Fruit fly (Drosophila melanogaster) whole organism, wandering third instar larva: ENCODE measurements around the gene Xe7.

Experiments used
- Abd-B ChIP-seq: fragments of >200 bp; optimal IDR thresholded peaks from 2 replicates; lab custom pipeline; 2017; ENCODE audit warnings: missing biosample characterization, missing genetic modification characterization
- CG9705 ChIP-seq: fragments of 200-800 bp; sonication (Bioruptor generic); optimal IDR thresholded peaks from 2 replicates; lab custom pipeline; 2018; ENCODE audit warnings: missing biosample characterization, mild to moderate bottlenecking, missing genetic modification characterization
- CrebA ChIP-seq: fragments of 200-800 bp; sonication (Bioruptor generic); optimal IDR thresholded peaks from 2 replicates; lab custom pipeline; 2016; ENCODE audit warnings: missing biosample characterization, mild to moderate bottlenecking, missing genetic modification characterization, borderline replicate concordance
- Dfd ChIP-seq: fragments of >200 bp; optimal IDR thresholded peaks from 2 replicates; lab custom pipeline; 2017; ENCODE audit warnings: missing biosample characterization, missing genetic modification characterization
- GATAd ChIP-seq: sonication (Bioruptor generic); optimal IDR thresholded peaks from 2 replicates; lab custom pipeline; 2016; ENCODE audit warnings: missing biosample characterization, missing genetic modification characterization
- HLH106 ChIP-seq: fragments of 200-800 bp; optimal IDR thresholded peaks from 3 replicates; lab custom pipeline; 2019; ENCODE audit warnings: missing biosample characterization, mild to moderate bottlenecking, missing genetic modification characterization, moderate library complexity
- Hnf4 ChIP-seq: fragments of 200-800 bp; sonication (Bioruptor generic); optimal IDR thresholded peaks from 2 replicates; lab custom pipeline; 2016; ENCODE audit warnings: missing biosample characterization, mild to moderate bottlenecking, missing genetic modification characterization
- Hr78 ChIP-seq: fragments of >200 bp; optimal IDR thresholded peaks from 2 replicates; lab custom pipeline; 2017; ENCODE audit warnings: missing biosample characterization, missing genetic modification characterization
- Hr83 ChIP-seq: fragments of 200-300 bp; sonication (Bioruptor generic); optimal IDR thresholded peaks from 2 replicates; lab custom pipeline; 2016; ENCODE audit warnings: missing biosample characterization, mild to moderate bottlenecking, missing genetic modification characterization, moderate library complexity; ENCODE audit not compliant: poor library complexity, severe bottlenecking
- Jra ChIP-seq: sonication (Bioruptor generic); optimal IDR thresholded peaks from 2 replicates; lab custom pipeline; 2016; ENCODE audit warnings: missing biosample characterization, missing genetic modification characterization
- Mio ChIP-seq: sonication (Bioruptor generic); optimal IDR thresholded peaks from 2 replicates; lab custom pipeline; 2016; ENCODE audit warnings: missing biosample characterization, missing genetic modification characterization
- Myc ChIP-seq: fragments of >200 bp; optimal IDR thresholded peaks from 2 replicates; lab custom pipeline; 2017
- N ChIP-seq: fragments of >200 bp; optimal IDR thresholded peaks from 2 replicates; lab custom pipeline; 2018; ENCODE audit warnings: missing biosample characterization, missing external identifiers, missing genetic modification characterization
- Rel ChIP-seq, 2 experiments: fragments of 200-800 bp; sonication (Bioruptor generic) in 1 of 2; optimal IDR thresholded peaks; 2 replicates in 1 of 2; 3 replicates in 1 of 2; lab custom pipeline; 2016 to 2019; ENCODE audit warnings: mild to moderate bottlenecking in 2 of 2, missing biosample characterization in 2 of 2, missing genetic modification characterization in 2 of 2, moderate library complexity in 1 of 2
- Sp1 ChIP-seq: fragments of 200-800 bp; sonication (Bioruptor generic); optimal IDR thresholded peaks from 3 replicates; lab custom pipeline; 2019; ENCODE audit warnings: missing biosample characterization, mild to moderate bottlenecking, missing genetic modification characterization, moderate library complexity
- Vsx2 ChIP-seq: fragments of 200-300, 225-300 bp; sonication (Bioruptor generic); optimal IDR thresholded peaks from 2 replicates; lab custom pipeline; 2018; ENCODE audit warnings: missing biosample characterization, missing genetic modification characterization; ENCODE audit not compliant: partially characterized antibody
- brk ChIP-seq: fragments of 200-800 bp; sonication (Bioruptor generic); optimal IDR thresholded peaks from 2 replicates; lab custom pipeline; 2016; ENCODE audit warnings: missing biosample characterization, mild to moderate bottlenecking, missing genetic modification characterization
- dl ChIP-seq, 2 experiments: fragments of 175-275, 200-275 bp in 1 of 2; fragments of 200-275 bp in 1 of 2; sonication (Bioruptor generic); optimal IDR thresholded peaks; lab custom pipeline; 2018; ENCODE audit warnings: mild to moderate bottlenecking in 2 of 2, missing biosample characterization in 2 of 2, missing genetic modification characterization in 2 of 2, moderate library complexity in 2 of 2; ENCODE audit not compliant: partially characterized antibody in 2 of 2, insufficient read depth in 1 of 2
- dmrt93B ChIP-seq: fragments of 200-800 bp; sonication (Bioruptor generic); optimal IDR thresholded peaks from 2 replicates; lab custom pipeline; 2018; ENCODE audit warnings: missing biosample characterization, mild to moderate bottlenecking, missing genetic modification characterization
- dsf ChIP-seq: sonication (Bioruptor generic); optimal IDR thresholded peaks from 2 replicates; lab custom pipeline; 2016; ENCODE audit warnings: missing biosample characterization, missing genetic modification characterization, borderline replicate concordance
- foxo ChIP-seq, 2 experiments: fragments of 200-800 bp; sonication (Bioruptor generic); optimal IDR thresholded peaks; 2 replicates in 1 of 2; 3 replicates in 1 of 2; lab custom pipeline; 2016 to 2017; ENCODE audit warnings: missing biosample characterization in 2 of 2, missing genetic modification characterization in 2 of 2
- fru ChIP-seq: fragments of 200-800 bp; sonication (Bioruptor generic); optimal IDR thresholded peaks from 3 replicates; lab custom pipeline; 2016; ENCODE audit warnings: missing biosample characterization, mild to moderate bottlenecking, missing genetic modification characterization
- h ChIP-seq: fragments of 200-800 bp; sonication (Bioruptor generic); optimal IDR thresholded peaks from 3 replicates; lab custom pipeline; 2016; ENCODE audit warnings: missing biosample characterization, mild to moderate bottlenecking, missing genetic modification characterization
- jim ChIP-seq: fragments of 175-275, 200-325 bp; sonication (Bioruptor generic); optimal IDR thresholded peaks from 2 replicates; lab custom pipeline; 2016; ENCODE audit warnings: missing biosample characterization, mild to moderate bottlenecking, missing genetic modification characterization
- pan ChIP-seq: fragments of >200 bp; optimal IDR thresholded peaks from 2 replicates; lab custom pipeline; 2017
- sage ChIP-seq: fragments of 200-800 bp; sonication (Bioruptor generic); optimal IDR thresholded peaks from 2 replicates; lab custom pipeline; 2016; ENCODE audit warnings: missing biosample characterization, mild to moderate bottlenecking, missing genetic modification characterization
- sv ChIP-seq: fragments of 200-800 bp; sonication (Bioruptor generic); optimal IDR thresholded peaks from 3 replicates; lab custom pipeline; 2016; ENCODE audit warnings: missing biosample characterization, missing genetic modification characterization
- usp ChIP-seq: fragments of >200 bp; optimal IDR thresholded peaks from 2 replicates; lab custom pipeline; 2017; ENCODE audit warnings: missing biosample characterization, missing genetic modification characterization
- woc ChIP-seq: sonication (Bioruptor generic); optimal IDR thresholded peaks from 2 replicates; lab custom pipeline; 2016; ENCODE audit warnings: missing biosample characterization, mild to moderate bottlenecking, missing genetic modification characterization

Gene Xe7

dm6 chr3R:5685269-5686048 is 16.3 kb upstream of the Xe7 start, which contains the start of the genes Rab23 and plx (continued):
- TF ChIP-seq sage (GFP tag; lab: Kevin White, UChicago), result no peak
- TF ChIP-seq Dfd (GFP tag; lab: Kevin White, UChicago), result no peak
- no peak for TF ChIP-seq dsf (GFP tag; lab: Kevin White, UChicago)
- TF ChIP-seq dl (GFP tag; optimal IDR thresholded peaks at IDR 0.05; lab: Kevin White, UChicago; ENCODE audit: insufficient read depth in 1 of 2, partially characterized antibody in 2 of 2), result no peak
- TF ChIP-seq woc, result no peak
- no peak for TF ChIP-seq brk (GFP tag; lab: Kevin White, UChicago)
- peak; percentile 53 for TF ChIP-seq Myc (lab: Kevin White, UChicago)
- no peak for TF ChIP-seq Sp1 (GFP tag; lab: Kevin White, UChicago)
- TF ChIP-seq CrebA, result no peak
- no peak for TF ChIP-seq Hr78
- no peak for TF ChIP-seq jim (GFP tag; lab: Kevin White, UChicago)
- TF ChIP-seq N (GFP tag; lab: Kevin White, UChicago), result no peak
- TF ChIP-seq foxo (GFP tag; optimal IDR thresholded peaks at IDR 0.05; lab: Kevin White, UChicago), result peak in 1 of 2 experiments; percentile 28
- TF ChIP-seq usp, result no peak
- peak; percentile 18 for TF ChIP-seq HLH106 (tag; lab: Kevin White, UChicago)
- TF ChIP-seq sv (GFP tag; lab: Kevin White, UChicago), result no peak
- TF ChIP-seq pan (lab: Kevin White, UChicago), result no peak
- peak; percentile 54 for TF ChIP-seq Hnf4 (GFP tag; lab: Kevin White, UChicago)
- TF ChIP-seq GATAd (GFP tag; lab: Kevin White, UChicago), result no peak

- TF ChIP-seq Vsx2 (GFP tag; lab: Kevin White, UChicago) (no peak), N (GFP tag; lab: Kevin White, UChicago) (no peak), sv (GFP tag; lab: Kevin White, UChicago) (no peak), dl (GFP tag; optimal IDR thresholded peaks at IDR 0.05; lab: Kevin White, UChicago; ENCODE audit: insufficient read depth in 1 of 2, partially characterized antibody in 2 of 2) (no peak), h (no peak), sage (GFP tag; lab: Kevin White, UChicago) (no peak), Jra (GFP tag; lab: Kevin White, UChicago) (no peak), Rel (GFP tag; optimal IDR thresholded peaks at IDR 0.05; lab: Kevin White, UChicago) (no peak), Rel (tag; optimal IDR thresholded peaks at IDR 0.05; lab: Kevin White, UChicago) (no peak), CrebA (no peak), jim (GFP tag; lab: Kevin White, UChicago) (no peak), Abd-B (GFP tag; lab: Kevin White, UChicago) (no peak), Hnf4 (GFP tag; lab: Kevin White, UChicago) (no peak), Myc (lab: Kevin White, UChicago) (no peak), Mio (no peak), Hr78 (no peak), fru (no peak), woc (no peak), Hr83 (no peak), dsf (GFP tag; lab: Kevin White, UChicago) (no peak), HLH106 (tag; lab: Kevin White, UChicago) (no peak)
Observed at dm6 chr3R:5684550-5685118, 15.5 kb upstream of the Xe7 start.

DNA sequence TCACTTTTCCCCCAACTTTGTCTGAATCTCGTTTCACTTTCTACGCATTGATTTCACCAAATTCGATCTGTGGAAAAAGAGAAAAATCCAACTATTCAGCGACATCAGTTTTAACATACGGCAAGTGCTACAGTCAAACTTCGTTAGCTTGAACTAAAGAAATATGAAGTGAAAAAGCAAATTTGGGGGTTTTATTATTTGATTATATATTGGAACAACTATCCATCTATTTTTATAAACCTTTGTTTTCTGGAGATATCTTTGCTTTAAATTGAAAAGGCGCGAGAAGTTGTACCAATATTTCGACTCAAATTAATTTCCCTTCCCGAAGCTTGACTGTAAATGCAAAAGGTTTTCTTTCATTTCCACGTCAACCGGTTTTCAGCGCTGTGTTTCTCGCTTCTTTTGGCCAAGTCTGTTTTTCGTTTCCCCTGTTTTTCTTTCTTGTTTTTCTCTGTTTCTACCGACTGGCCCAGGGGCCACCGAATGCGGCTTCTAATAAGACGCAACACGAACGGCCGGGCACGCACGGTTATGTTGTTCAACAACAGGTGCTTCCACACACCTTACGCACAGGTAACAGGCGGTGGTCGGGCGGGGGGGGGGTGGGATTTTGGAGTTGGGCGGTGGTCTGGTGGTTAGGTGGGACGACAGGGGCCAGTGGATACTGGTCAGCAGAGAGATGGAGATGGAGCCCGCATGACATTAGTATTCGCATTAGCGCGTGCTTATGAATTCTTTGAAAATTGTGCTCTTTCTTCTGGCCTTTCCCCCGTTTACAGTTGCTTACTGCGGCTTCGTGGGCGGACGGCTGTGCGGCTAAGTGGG is 14.0 kb upstream of the Xe7 start:
- TF ChIP-seq sv (GFP tag; lab: Kevin White, UChicago), result peak; percentile 22
- no peak for TF ChIP-seq dsf (GFP tag; lab: Kevin White, UChicago)

DNA sequence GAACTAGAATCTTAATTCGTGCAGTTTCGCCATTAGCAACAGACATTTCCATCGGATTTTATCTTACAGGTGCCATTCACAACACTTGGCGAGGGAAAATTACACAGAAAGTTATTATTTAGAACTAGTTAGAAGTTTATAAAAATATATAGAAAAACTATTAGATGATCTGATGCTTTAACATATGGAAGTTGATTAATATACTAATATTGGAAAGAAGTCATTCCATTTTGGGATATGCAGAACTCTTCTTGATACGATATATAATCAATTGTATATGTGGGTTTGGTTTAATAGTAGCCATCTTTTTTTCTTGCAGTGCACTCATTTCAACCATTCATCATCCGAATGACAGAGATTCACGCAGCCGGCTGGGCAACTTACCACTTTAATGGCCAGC is 13.1 kb upstream of the Xe7 start:
- no peak for TF ChIP-seq N (GFP tag; lab: Kevin White, UChicago)
- no peak for TF ChIP-seq CG9705 (GFP tag; lab: Kevin White, UChicago)
- TF ChIP-seq Vsx2 (GFP tag; lab: Kevin White, UChicago), result no peak
- TF ChIP-seq dmrt93B (GFP tag; lab: Kevin White, UChicago), result no peak
